Worm (Caenorhabditis elegans) whole organism, L4 larva: Measurements from ENCODE around the gene F20B6.6.
A peak's percentile ranks its signal among the peaks of the same experiment; 100 is the strongest.

Source experiments
- F37D6.2 ChIP-seq: sonication (generic microtip); optimal IDR thresholded peaks from 2 replicates; lab custom pipeline; 2016; ENCODE audit warnings: mild to moderate bottlenecking, missing genetic modification characterization, missing compliant biosample characterization
- F49E8.2 ChIP-seq: sonication (generic microtip); optimal IDR thresholded peaks from 2 replicates; lab custom pipeline; 2016; ENCODE audit warnings: missing compliant biosample characterization, mild to moderate bottlenecking, missing genetic modification characterization, borderline replicate concordance
- T20F7.1 ChIP-seq: fragments of 200-800 bp; sonication (Bioruptor generic); optimal IDR thresholded peaks from 2 replicates; lab custom pipeline; 2018; ENCODE audit warnings: mild to moderate bottlenecking, missing genetic modification characterization, missing compliant biosample characterization
- T26A8.4 ChIP-seq: fragments of 200-800 bp; sonication (Bioruptor generic); IDR thresholded peaks from 2 replicates; pipeline ENCODE4 v1.3.6; 2022; ENCODE audit warnings: missing genetic modification characterization, missing compliant biosample characterization
- Y48G9A.11 ChIP-seq: fragments of 200-800 bp; sonication (Bioruptor generic); IDR thresholded peaks from 2 replicates; pipeline ENCODE4 v1.3.6; 2022; ENCODE audit warnings: missing genetic modification reagents, missing genetic modification characterization, missing compliant biosample characterization
- Y5F2A.4 ChIP-seq: fragments of 200-800 bp; sonication (Bioruptor generic); optimal IDR thresholded peaks from 2 replicates; lab custom pipeline; 2018; ENCODE audit warnings: mild to moderate bottlenecking, missing genetic modification characterization, missing compliant biosample characterization
- ZK337.2 ChIP-seq: fragments of 200-800 bp; sonication (Bioruptor generic); IDR thresholded peaks from 2 replicates; pipeline ENCODE4 v1.3.6; 2022; ENCODE audit warnings: missing genetic modification reagents, missing genetic modification characterization, missing compliant biosample characterization
- ZK546.5 ChIP-seq, 2 experiments: sonication (generic microtip); optimal IDR thresholded peaks; 2 replicates each; lab custom pipeline; 2017; ENCODE audit warnings: missing biosample characterization in 2 of 2, missing genetic modification characterization in 2 of 2
- aha-1 ChIP-seq: fragments of 150-350 bp; peaks from one replicate; lab custom pipeline; 2014; ENCODE audit warnings: missing biosample characterization, missing genetic modification characterization
- aly-2 ChIP-seq: sonication (generic microtip); optimal IDR thresholded peaks from 2 replicates; lab custom pipeline; 2018; ENCODE audit warnings: missing biosample characterization, missing genetic modification characterization
- ama-1 ChIP-seq: fragments of 150-350 bp; optimal IDR thresholded peaks from 2 replicates; lab custom pipeline; 2014; ENCODE audit warnings: inconsistent platforms, mixed read lengths
- ceh-20 ChIP-seq: fragments of 200-800 bp; sonication (Bioruptor generic); IDR thresholded peaks from 2 replicates; pipeline ENCODE4 v1.3.6; 2022; ENCODE audit warnings: missing genetic modification reagents, missing genetic modification characterization, missing compliant biosample characterization
- ceh-28 ChIP-seq: fragments of 150-350 bp; optimal IDR thresholded peaks from 2 replicates; lab custom pipeline; 2014; ENCODE audit warnings: missing biosample characterization, missing genetic modification reagents, missing genetic modification characterization
- ceh-32 ChIP-seq: sonication (generic microtip); optimal IDR thresholded peaks from 2 replicates; lab custom pipeline; 2016; ENCODE audit warnings: mild to moderate bottlenecking, missing genetic modification characterization, missing compliant biosample characterization; ENCODE audit not compliant: poor library complexity
- ctbp-1 ChIP-seq: fragments of 200-800 bp; sonication (Bioruptor generic); IDR thresholded peaks from 2 replicates; pipeline ENCODE4 v1.3.6; 2022; ENCODE audit warnings: missing genetic modification reagents, missing genetic modification characterization, missing compliant biosample characterization
- dmd-6 ChIP-seq: fragments of 200-800 bp; sonication (Bioruptor generic); IDR thresholded peaks from 2 replicates; pipeline ENCODE4 v1.3.6; 2022; ENCODE audit warnings: missing genetic modification reagents, missing genetic modification characterization, missing compliant biosample characterization
- dmd-8 ChIP-seq: fragments of 200-800 bp; sonication (Bioruptor generic); IDR thresholded peaks from 2 replicates; pipeline ENCODE4 v1.3.6; 2022; ENCODE audit warnings: missing genetic modification characterization, missing compliant biosample characterization
- duxl-1 ChIP-seq: sonication (generic microtip); optimal IDR thresholded peaks from 2 replicates; lab custom pipeline; 2016; ENCODE audit warnings: mild to moderate bottlenecking, missing genetic modification characterization, moderate library complexity, missing compliant biosample characterization; ENCODE audit not compliant: poor library complexity
- fos-1 ChIP-seq: fragments of 150-350 bp; optimal IDR thresholded peaks from 2 replicates; lab custom pipeline; 2014; ENCODE audit warnings: missing biosample characterization, missing genetic modification characterization
- gei-8 ChIP-seq: fragments of 200-800 bp; sonication (Bioruptor generic); optimal IDR thresholded peaks from 2 replicates; lab custom pipeline; 2018; ENCODE audit warnings: mild to moderate bottlenecking, missing genetic modification characterization, missing compliant biosample characterization
- jun-1 ChIP-seq: fragments of 150-350 bp; optimal IDR thresholded peaks from 2 replicates; lab custom pipeline; 2014; ENCODE audit warnings: missing biosample characterization, missing genetic modification reagents, missing genetic modification characterization
- lim-7 ChIP-seq: fragments of 200-800 bp; sonication (Bioruptor generic); IDR thresholded peaks from 2 replicates; pipeline ENCODE4 v1.3.6; 2022; ENCODE audit warnings: missing genetic modification characterization, missing compliant biosample characterization
- lin-1 ChIP-seq: fragments of 200-800 bp; sonication (Bioruptor generic); IDR thresholded peaks from 2 replicates; pipeline ENCODE4 v1.3.6; 2022; ENCODE audit warnings: missing genetic modification reagents, missing genetic modification characterization, missing compliant biosample characterization
- lin-15B ChIP-seq: fragments of 150-350 bp; sonication (generic microtip); optimal IDR thresholded peaks from 3 replicates; lab custom pipeline; 2014; ENCODE audit warnings: missing biosample characterization, missing genetic modification characterization
- lin-29 ChIP-seq: fragments of 200-800 bp; sonication (Bioruptor generic); IDR thresholded peaks from 2 replicates; pipeline ENCODE4 v1.3.6; 2022; ENCODE audit warnings: missing genetic modification reagents, missing genetic modification characterization, missing compliant biosample characterization
- lin-38 ChIP-seq: fragments of 200-800 bp; sonication (Bioruptor generic); IDR thresholded peaks from 2 replicates; pipeline ENCODE4 v1.3.6; 2022; ENCODE audit warnings: missing genetic modification reagents, missing genetic modification characterization, missing compliant biosample characterization
- lin-39 ChIP-seq: fragments of 150-350 bp; optimal IDR thresholded peaks from 2 replicates; lab custom pipeline; 2014; ENCODE audit warnings: missing biosample characterization, missing genetic modification reagents, missing genetic modification characterization
- lsy-2 ChIP-seq, 2 experiments: fragments of 150-350 bp in 1 of 2; sonication (generic microtip) in 1 of 2; optimal IDR thresholded peaks; 2 replicates each; lab custom pipeline; 2014 to 2017; ENCODE audit warnings: missing biosample characterization in 2 of 2, missing genetic modification characterization in 2 of 2
- madf-9 ChIP-seq: fragments of 200-800 bp; sonication (Bioruptor generic); conservative IDR thresholded peaks from 2 replicates; pipeline ENCODE4 v1.3.6; 2022; ENCODE audit warnings: missing genetic modification reagents, missing genetic modification characterization, missing compliant biosample characterization
- mep-1 ChIP-seq: fragments of 150-350 bp; sonication (generic microtip); optimal IDR thresholded peaks from 3 replicates; lab custom pipeline; 2014; ENCODE audit warnings: missing biosample characterization, missing genetic modification characterization
- mes-2 ChIP-seq: sonication (generic microtip); optimal IDR thresholded peaks from 2 replicates; lab custom pipeline; 2016; ENCODE audit warnings: missing genotype, mild to moderate bottlenecking, missing genetic modification characterization, missing compliant biosample characterization; ENCODE audit not compliant: poor library complexity, severe bottlenecking
- mxl-2 ChIP-seq: fragments of 200-800 bp; sonication (Bioruptor generic); conservative IDR thresholded peaks from 2 replicates; pipeline ENCODE4 v1.3.6; 2022; ENCODE audit warnings: missing genetic modification reagents, missing genetic modification characterization, missing compliant biosample characterization
- mxl-3 ChIP-seq: fragments of 200-800 bp; sonication (Bioruptor generic); optimal IDR thresholded peaks from 2 replicates; lab custom pipeline; 2018; ENCODE audit warnings: mild to moderate bottlenecking, missing genetic modification characterization, missing compliant biosample characterization
- nhr-111 ChIP-seq: fragments of 200-800 bp; sonication (Bioruptor generic); optimal IDR thresholded peaks from 2 replicates; lab custom pipeline; 2018; ENCODE audit warnings: mild to moderate bottlenecking, missing genetic modification characterization, missing compliant biosample characterization
- nhr-41 ChIP-seq: fragments of 200-800 bp; sonication (Bioruptor generic); IDR thresholded peaks from 2 replicates; pipeline ENCODE4 v1.3.6; 2022; ENCODE audit warnings: missing genetic modification reagents, missing genetic modification characterization, missing compliant biosample characterization
- nhr-48 ChIP-seq: sonication (generic microtip); optimal IDR thresholded peaks from 2 replicates; lab custom pipeline; 2016; ENCODE audit warnings: mild to moderate bottlenecking, missing genetic modification characterization, missing compliant biosample characterization
- nhr-76 ChIP-seq: fragments of 150-350 bp; optimal IDR thresholded peaks from 2 replicates; lab custom pipeline; 2014; ENCODE audit warnings: missing biosample characterization, missing genetic modification characterization
- nhr-77 ChIP-seq: fragments of 150-350 bp; optimal IDR thresholded peaks from 2 replicates; lab custom pipeline; 2014; ENCODE audit warnings: missing biosample characterization, missing genetic modification characterization
- php-3 ChIP-seq: fragments of 200-800 bp; sonication (Bioruptor generic); IDR thresholded peaks from 2 replicates; pipeline ENCODE4 v1.3.6; 2022; ENCODE audit warnings: missing genetic modification reagents, missing genetic modification characterization, missing compliant biosample characterization
- saeg-2 ChIP-seq: fragments of 200-800 bp; sonication (Bioruptor generic); IDR thresholded peaks from 2 replicates; pipeline ENCODE4 v1.3.6; 2022; ENCODE audit warnings: missing genetic modification reagents, missing genetic modification characterization, missing compliant biosample characterization
- sdz-12 ChIP-seq: fragments of 200-800 bp; sonication (Bioruptor generic); optimal IDR thresholded peaks from 2 replicates; lab custom pipeline; 2018; ENCODE audit warnings: mild to moderate bottlenecking, missing genetic modification characterization, missing compliant biosample characterization
- snpc-1.2 ChIP-seq: fragments of 200-800 bp; sonication (Bioruptor generic); IDR thresholded peaks from 2 replicates; pipeline ENCODE4 v1.3.6; 2022; ENCODE audit warnings: missing genetic modification reagents, missing genetic modification characterization, missing compliant biosample characterization
- spr-1 ChIP-seq: sonication (generic microtip); optimal IDR thresholded peaks from 2 replicates; lab custom pipeline; 2016; ENCODE audit warnings: mild to moderate bottlenecking, missing genetic modification characterization, missing compliant biosample characterization
- spr-3 ChIP-seq: fragments of 200-800 bp; sonication (Bioruptor generic); optimal IDR thresholded peaks from 2 replicates; lab custom pipeline; 2018; ENCODE audit warnings: mild to moderate bottlenecking, missing genetic modification characterization, missing compliant biosample characterization
- tra-1 ChIP-seq: fragments of 200-800 bp; sonication (Bioruptor generic); IDR thresholded peaks from 2 replicates; pipeline ENCODE4 v1.3.6; 2022; ENCODE audit warnings: missing genetic modification reagents, missing genetic modification characterization, missing compliant biosample characterization
- vab-7 ChIP-seq: fragments of 200-800 bp; sonication (Bioruptor generic); IDR thresholded peaks from 2 replicates; pipeline ENCODE4 v1.3.6; 2022; ENCODE audit warnings: missing genetic modification reagents, missing genetic modification characterization, missing compliant biosample characterization
- zfp-2 ChIP-seq: sonication (generic microtip); optimal IDR thresholded peaks from 2 replicates; lab custom pipeline; 2016; ENCODE audit warnings: mild to moderate bottlenecking, missing genetic modification characterization, missing compliant biosample characterization
- zfp-3 ChIP-seq: fragments of 200-800 bp; sonication (Bioruptor generic); conservative IDR thresholded peaks from 2 replicates; pipeline ENCODE4 v1.3.6; 2022; ENCODE audit warnings: missing genetic modification reagents, missing genetic modification characterization, missing compliant biosample characterization
- zip-2 ChIP-seq: fragments of 150-350 bp; optimal IDR thresholded peaks from 2 replicates; lab custom pipeline; 2014; ENCODE audit warnings: missing biosample characterization, missing genetic modification characterization
- ztf-11 ChIP-seq: fragments of 150-350 bp; optimal IDR thresholded peaks from 2 replicates; lab custom pipeline; 2014; ENCODE audit warnings: missing biosample characterization, missing genetic modification characterization
- ztf-7 ChIP-seq: fragments of 150-350 bp; optimal IDR thresholded peaks from 2 replicates; lab custom pipeline; 2014; ENCODE audit warnings: missing biosample characterization, missing genetic modification characterization

F20B6.6 gene

ce11 chrX:4209131-4209530 lies 7.1 kb upstream of the F20B6.6 start (continued):
- peak; percentile 99 for TF ChIP-seq lin-29
- peak; percentile 97 for TF ChIP-seq zfp-3 (GFP tag; lab: Robert Waterston, UW)
- peak; percentile 100 for TF ChIP-seq mes-2 (tag; lab: Kevin White, UChicago)
- no peak for TF ChIP-seq aly-2
- peak; percentile 99 for TF ChIP-seq php-3 (GFP tag; lab: Robert Waterston, UW)
- TF ChIP-seq jun-1 (tag; lab: Kevin White, UChicago): peak; percentile 99
- TF ChIP-seq lim-7 (GFP tag; lab: Robert Waterston, UW): peak; percentile 79
- TF ChIP-seq nhr-76 (tag; lab: Kevin White, UChicago): peak; percentile 70
- TF ChIP-seq mxl-3: peak; percentile 95
- peak; percentile 98 for TF ChIP-seq ceh-20
- peak; percentile 40 to 81 for TF ChIP-seq ZK546.5 (tag; optimal IDR thresholded peaks at IDR 0.05; lab: Kevin White, UChicago)
- peak; percentile 88 for TF ChIP-seq dmd-8 (GFP tag; lab: Robert Waterston, UW)
- peak; percentile 89 for TF ChIP-seq zfp-2 (tag; lab: Kevin White, UChicago)
- peak; percentile 91 for TF ChIP-seq ztf-7
- TF ChIP-seq madf-9 (GFP tag; lab: Robert Waterston, UW): peak; percentile 99
- TF ChIP-seq tra-1 (GFP tag; lab: Robert Waterston, UW): peak; percentile 97
- 0 out of 2 replicates have a peak, but pooled peaks have one; percentile 15 for TF ChIP-seq Y48G9A.11
- peak; percentile 50 for TF ChIP-seq gei-8 (GFP tag; lab: Kevin White, UChicago)
- TF ChIP-seq dmd-6 (GFP tag; lab: Robert Waterston, UW): peak; percentile 99
- TF ChIP-seq spr-3: peak; percentile 98
- peak; percentile 100 for TF ChIP-seq mep-1 (tag; lab: Kevin White, UChicago)
- TF ChIP-seq zip-2 (tag; lab: Kevin White, UChicago): peak; percentile 95
- TF ChIP-seq ctbp-1 (GFP tag; lab: Robert Waterston, UW): peak; percentile 99
- TF ChIP-seq spr-1 (tag; lab: Kevin White, UChicago): peak; percentile 98
- peak; percentile 87 for TF ChIP-seq lin-39 (tag; lab: Kevin White, UChicago)
- peak; percentile 93 for TF ChIP-seq ceh-32 (tag; lab: Kevin White, UChicago)
- TF ChIP-seq nhr-48 (tag; lab: Kevin White, UChicago): peak; percentile 97
- TF ChIP-seq lsy-2 (tag; optimal IDR thresholded peaks at IDR 0.05; lab: Kevin White, UChicago): peak; percentile 97
- peak; percentile 91 for TF ChIP-seq mxl-2 (GFP tag; lab: Robert Waterston, UW)
- peak; percentile 97 for TF ChIP-seq lin-1 (GFP tag; lab: Robert Waterston, UW)
- TF ChIP-seq nhr-111 (GFP tag; lab: Kevin White, UChicago): peak; percentile 81
- TF ChIP-seq lin-15B (tag; lab: Kevin White, UChicago): peak; percentile 44
- peak; percentile 100 for TF ChIP-seq T26A8.4 (GFP tag; lab: Robert Waterston, UW)
- TF ChIP-seq saeg-2: peak; percentile 99
- peak; percentile 99 for TF ChIP-seq vab-7 (GFP tag; lab: Robert Waterston, UW)
- TF ChIP-seq T20F7.1 (GFP tag; lab: Kevin White, UChicago): peak; percentile 90
- peak; percentile 81 for TF ChIP-seq sdz-12 (GFP tag; lab: Kevin White, UChicago)
- no peak for TF ChIP-seq ama-1 (lab: Kevin White, UChicago)
- TF ChIP-seq fos-1 (tag; lab: Kevin White, UChicago): peak; percentile 99
- peak; percentile 96 for TF ChIP-seq Y5F2A.4
- TF ChIP-seq duxl-1: peak; percentile 99
- TF ChIP-seq nhr-77 (tag; lab: Kevin White, UChicago): peak; percentile 99
- TF ChIP-seq lin-38 (GFP tag; lab: Robert Waterston, UW): peak; percentile 90
- TF ChIP-seq ZK337.2 (GFP tag; lab: Robert Waterston, UW): peak; percentile 95
- TF ChIP-seq snpc-1.2 (GFP tag; lab: Robert Waterston, UW): peak; percentile 62; the same call in 1 of the 2 replicates
- peak; percentile 99 for TF ChIP-seq F37D6.2 (tag; lab: Kevin White, UChicago)
- TF ChIP-seq nhr-41 (GFP tag; lab: Robert Waterston, UW): peak; percentile 88
- peak; percentile 67 for TF ChIP-seq ztf-11 (tag; lab: Kevin White, UChicago)
- peak; percentile 100 for TF ChIP-seq aha-1 (tag; lab: Kevin White, UChicago)
- peak; percentile 60 for TF ChIP-seq F49E8.2 (tag; lab: Kevin White, UChicago)
- TF ChIP-seq ceh-28: peak; percentile 97
